Worm (Caenorhabditis elegans) whole organism, L3 larva: Measurements from ENCODE around the gene Y39B6A.9.

Experiments used
- R02D3.7 ChIP-seq: fragments of 150-350 bp; optimal IDR thresholded peaks from 2 replicates; lab custom pipeline; 2014; ENCODE audit warnings: missing biosample characterization, missing genetic modification characterization
- ama-1 ChIP-seq: fragments of 150-350 bp; optimal IDR thresholded peaks from 2 replicates; lab custom pipeline; 2018
- ceh-28 ChIP-seq: fragments of 150-350 bp; optimal IDR thresholded peaks from 2 replicates; lab custom pipeline; 2014; ENCODE audit warnings: missing biosample characterization, missing genetic modification reagents, missing genetic modification characterization
- ceh-9 ChIP-seq: sonication (generic microtip); optimal IDR thresholded peaks from 2 replicates; lab custom pipeline; 2018; ENCODE audit warnings: missing biosample characterization, missing genetic modification characterization
- daf-12 ChIP-seq: fragments of 150-350 bp; optimal IDR thresholded peaks from 2 replicates; lab custom pipeline; 2014; ENCODE audit warnings: missing biosample characterization, missing genetic modification reagents, missing genetic modification characterization
- egl-27 ChIP-seq: sonication (generic microtip); optimal IDR thresholded peaks from 4 replicates; lab custom pipeline; 2017; ENCODE audit warnings: missing biosample characterization, missing genetic modification reagents, missing genetic modification characterization
- egl-5 ChIP-seq: fragments of 150-350 bp; optimal IDR thresholded peaks from 2 replicates; lab custom pipeline; 2017; ENCODE audit warnings: missing biosample characterization, missing genetic modification reagents, missing genetic modification characterization, inconsistent platforms
- elt-1 ChIP-seq: fragments of 150-350 bp; optimal IDR thresholded peaks from 2 replicates; lab custom pipeline; 2014; ENCODE audit warnings: missing biosample characterization, missing genetic modification characterization
- elt-2 ChIP-seq: sonication (generic microtip); optimal IDR thresholded peaks from 2 replicates; lab custom pipeline; 2016; ENCODE audit warnings: missing genetic modification reagents, mild to moderate bottlenecking, missing genetic modification characterization, missing compliant biosample characterization
- eor-1 ChIP-seq, 2 experiments: fragments of 150-350 bp; optimal IDR thresholded peaks; 2 replicates each; lab custom pipeline; 2014 to 2018; ENCODE audit warnings: missing biosample characterization in 2 of 2, missing genetic modification characterization in 2 of 2
- fkh-10 ChIP-seq: sonication (generic microtip); optimal IDR thresholded peaks from 2 replicates; lab custom pipeline; 2017; ENCODE audit warnings: missing biosample characterization, missing genetic modification reagents, missing genetic modification characterization
- fkh-2 ChIP-seq: fragments of 150-350 bp; optimal IDR thresholded peaks from 2 replicates; lab custom pipeline; 2014; ENCODE audit warnings: missing biosample characterization, missing genetic modification reagents, missing genetic modification characterization
- hmg-11 ChIP-seq: sonication (generic microtip); optimal IDR thresholded peaks from 2 replicates; lab custom pipeline; 2016; ENCODE audit warnings: missing genetic modification characterization, missing compliant biosample characterization
- lin-15B ChIP-seq: fragments of 150-350 bp; optimal IDR thresholded peaks from 2 replicates; lab custom pipeline; 2014; ENCODE audit warnings: missing biosample characterization, missing genetic modification characterization
- lin-39 ChIP-seq: fragments of 150-350 bp; optimal IDR thresholded peaks from 2 replicates; lab custom pipeline; 2018; ENCODE audit warnings: missing biosample characterization, missing genetic modification reagents, missing genetic modification characterization
- mdl-1 ChIP-seq: fragments of 150-350 bp; optimal IDR thresholded peaks from 2 replicates; lab custom pipeline; 2014; ENCODE audit warnings: missing biosample characterization, missing genetic modification characterization
- nfya-1 ChIP-seq: sonication (generic microtip); optimal IDR thresholded peaks from 2 replicates; lab custom pipeline; 2017; ENCODE audit warnings: missing genetic modification characterization, mild to moderate bottlenecking, missing compliant biosample characterization, antibody characterized with exemption, moderate library complexity; ENCODE audit not compliant: insufficient read depth
- nhr-12 ChIP-seq: fragments of 150-350 bp; optimal IDR thresholded peaks from 2 replicates; lab custom pipeline; 2014; ENCODE audit warnings: missing biosample characterization, missing genetic modification characterization
- nhr-23 ChIP-seq: fragments of 150-350 bp; optimal IDR thresholded peaks from 2 replicates; lab custom pipeline; 2014; ENCODE audit warnings: missing biosample characterization, missing genetic modification reagents, missing genetic modification characterization
- nhr-237 ChIP-seq: fragments of 150-350 bp; optimal IDR thresholded peaks from 2 replicates; lab custom pipeline; 2014; ENCODE audit warnings: missing biosample characterization, missing genetic modification characterization
- nhr-67 ChIP-seq: fragments of 150-350 bp; optimal IDR thresholded peaks from 2 replicates; lab custom pipeline; 2014; ENCODE audit warnings: missing biosample characterization, missing genetic modification characterization
- pha-4 ChIP-seq: fragments of 150-350 bp; optimal IDR thresholded peaks from 2 replicates; lab custom pipeline; 2014; ENCODE audit warnings: missing biosample characterization, missing genetic modification reagents, missing genetic modification characterization
- sea-2 ChIP-seq: fragments of 150-350 bp; sonication (generic microtip); optimal IDR thresholded peaks from 4 replicates; lab custom pipeline; 2014; ENCODE audit warnings: missing biosample characterization, missing genetic modification reagents, missing genetic modification characterization
- skn-1 ChIP-seq: fragments of 150-350 bp; optimal IDR thresholded peaks from 2 replicates; lab custom pipeline; 2014; ENCODE audit warnings: missing biosample characterization, missing genetic modification characterization
- snpc-4 ChIP-seq: fragments of 150-350 bp; optimal IDR thresholded peaks from 2 replicates; lab custom pipeline; 2014; ENCODE audit warnings: missing biosample characterization, missing genetic modification characterization
- unc-39 ChIP-seq: sonication (generic microtip); optimal IDR thresholded peaks from 4 replicates; lab custom pipeline; 2017; ENCODE audit warnings: missing biosample characterization, missing genetic modification characterization
- unc-62 ChIP-seq: fragments of 150-350 bp; sonication (generic microtip); optimal IDR thresholded peaks from 4 replicates; lab custom pipeline; 2014; ENCODE audit warnings: missing biosample characterization, missing genetic modification reagents, missing genetic modification characterization

The Y39B6A.9 gene

ce11 chrV:19107065-19107464 lies 29.2 kb upstream of the Y39B6A.9 start:
- TF ChIP-seq fkh-2 (tag; lab: Kevin White, UChicago): no peak
- TF ChIP-seq sea-2: no peak
- TF ChIP-seq nhr-67 (tag; lab: Kevin White, UChicago): no peak
- no peak for TF ChIP-seq R02D3.7
- no peak for TF ChIP-seq nhr-23 (tag; lab: Kevin White, UChicago)
- peak; percentile 86 for TF ChIP-seq ceh-28 (tag; lab: Kevin White, UChicago)
- no peak for TF ChIP-seq fkh-10 (GFP tag; lab: Kevin White, UChicago)

DNA sequence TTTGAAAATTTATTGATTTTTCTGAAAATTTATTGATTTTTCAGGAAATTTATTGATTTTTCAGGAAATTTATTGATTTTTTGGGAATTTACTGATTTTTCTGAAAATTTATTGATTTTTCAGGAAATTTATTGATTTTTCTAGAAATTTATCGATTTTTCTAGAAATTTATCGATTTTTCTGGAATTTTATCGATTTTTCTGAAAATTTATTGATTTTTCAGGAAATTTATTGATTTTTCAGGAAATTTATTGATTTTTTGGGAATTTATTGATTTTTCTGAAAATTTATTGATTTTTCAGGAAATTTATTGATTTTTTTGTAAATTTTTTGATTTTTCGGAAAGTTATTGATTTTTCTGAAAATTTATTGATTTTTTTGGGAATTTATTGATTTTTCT lies 23.7 kb upstream of the Y39B6A.9 start:
- peak; percentile 90 for TF ChIP-seq ceh-28 (tag; lab: Kevin White, UChicago)
- TF ChIP-seq, all 47 proteins: peak for 1; not testable (repeated sequence) for 46

DNA sequence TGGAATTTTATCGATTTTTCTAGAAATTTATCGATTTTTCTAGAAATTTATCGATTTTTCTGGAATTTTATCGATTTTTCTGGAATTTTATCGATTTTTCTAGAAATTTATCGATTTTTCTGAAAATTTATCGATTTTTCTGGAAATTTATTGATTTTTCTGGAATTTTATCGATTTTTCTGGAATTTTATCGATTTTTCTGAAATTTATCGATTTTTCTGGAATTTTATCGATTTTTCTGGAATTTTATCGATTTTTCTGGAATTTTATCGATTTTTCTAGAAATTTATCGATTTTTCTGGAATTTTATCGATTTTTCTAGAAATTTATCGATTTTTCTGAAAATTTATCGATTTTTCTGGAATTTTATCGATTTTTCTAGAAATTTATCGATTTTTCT lies 22.7 kb upstream of the Y39B6A.9 start:
- peak; percentile 53 for TF ChIP-seq ceh-28 (tag; lab: Kevin White, UChicago)

DNA sequence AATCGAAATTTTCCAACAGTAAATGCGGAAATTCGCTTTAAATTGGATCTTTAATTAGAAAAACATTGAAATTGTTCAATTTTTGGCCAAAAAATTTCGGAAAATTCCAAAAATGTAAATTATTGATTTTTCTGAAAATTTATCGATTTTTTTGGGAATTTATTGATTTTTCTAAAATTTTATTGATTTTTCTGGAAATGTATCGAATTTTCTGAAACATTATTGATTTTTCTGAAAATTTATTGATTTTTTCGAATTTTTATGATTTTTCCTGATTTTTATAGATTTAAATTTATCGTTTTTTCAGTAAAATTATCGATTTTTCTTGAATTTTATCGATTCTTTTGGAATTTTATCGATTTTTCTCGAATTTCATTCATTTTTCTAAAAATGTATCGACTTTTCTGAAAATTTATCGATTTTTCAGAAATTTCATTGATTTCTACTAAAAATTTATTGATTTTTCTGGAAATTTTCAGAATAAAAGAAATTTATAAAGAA lies 19.4 kb upstream of the Y39B6A.9 start:
- TF ChIP-seq lin-39 (tag; lab: Kevin White, UChicago) (no peak), lin-15B (tag; lab: Kevin White, UChicago) (no peak), ceh-28 (tag; lab: Kevin White, UChicago) (peak; percentile 92)

- TF ChIP-seq nhr-12 (tag; lab: Kevin White, UChicago) (no peak), skn-1 (tag; lab: Kevin White, UChicago) (no peak), ceh-28 (tag; lab: Kevin White, UChicago) (no peak), hmg-11 (tag; lab: Kevin White, UChicago) (no peak), elt-1 (tag; lab: Kevin White, UChicago) (no peak), unc-62 (GFP tag; lab: Kevin White, UChicago) (no peak), daf-12 (tag; lab: Kevin White, UChicago) (no peak), fkh-10 (GFP tag; lab: Kevin White, UChicago) (no peak), ceh-9 (tag; lab: Kevin White, UChicago) (no peak), nhr-67 (tag; lab: Kevin White, UChicago) (no peak)
- TF ChIP-seq, all 47 proteins: peak for 0
These were observed 18.0 kb upstream of the Y39B6A.9 start, which contains the start of gene pro-3 for ce11 chrV:19118312-19118711. TSS of gene pro-3 (minus strand) at chrV:19118412.

- peak; percentile 23 for TF ChIP-seq nfya-1 (tag; lab: Kevin White, UChicago)
- no peak for TF ChIP-seq egl-27 (tag; lab: Kevin White, UChicago)
- peak; percentile 28 for TF ChIP-seq egl-5 (tag; lab: Kevin White, UChicago)
- TF ChIP-seq ceh-28 (tag; lab: Kevin White, UChicago): peak; percentile 74
- peak; percentile 57 for TF ChIP-seq hmg-11 (tag; lab: Kevin White, UChicago)
- peak; percentile 42 for TF ChIP-seq pha-4
- peak; percentile 29 for TF ChIP-seq lin-15B (tag; lab: Kevin White, UChicago)
- peak; percentile 95 for TF ChIP-seq R02D3.7
- no peak for TF ChIP-seq mdl-1 (tag; lab: Kevin White, UChicago)
- TF ChIP-seq, all 47 proteins: peak for 7
These were observed 17.0 kb upstream of the Y39B6A.9 start, which contains the start of gene Y39B6A.13 for ce11 chrV:19119260-19119659. TSS of gene Y39B6A.13 (minus strand) at chrV:19119425.

ce11 chrV:19120743-19121642 lies 15.3 kb upstream of the Y39B6A.9 start:
- TF ChIP-seq ceh-28 (tag; lab: Kevin White, UChicago) (peak; percentile 83), R02D3.7 (no peak), ceh-9 (tag; lab: Kevin White, UChicago) (no peak), nhr-23 (tag; lab: Kevin White, UChicago) (no peak)

- no peak for TF ChIP-seq sea-2
- TF ChIP-seq egl-5 (tag; lab: Kevin White, UChicago): no peak
- no peak for TF ChIP-seq lin-39 (tag; lab: Kevin White, UChicago)
- no peak for TF ChIP-seq elt-2 (tag; lab: Kevin White, UChicago)
- TF ChIP-seq unc-39: no peak
- no peak for TF ChIP-seq nhr-12 (tag; lab: Kevin White, UChicago)
- no peak for TF ChIP-seq snpc-4 (tag; lab: Kevin White, UChicago)
- no peak for TF ChIP-seq pha-4
- TF ChIP-seq ceh-9 (tag; lab: Kevin White, UChicago): no peak
- TF ChIP-seq ama-1 (lab: Kevin White, UChicago): no peak
- TF ChIP-seq R02D3.7: no peak
- no peak for TF ChIP-seq nhr-67 (tag; lab: Kevin White, UChicago)
- no peak for TF ChIP-seq nhr-23 (tag; lab: Kevin White, UChicago)
- no peak for TF ChIP-seq nhr-237 (tag; lab: Kevin White, UChicago)
- no peak for TF ChIP-seq fkh-2 (tag; lab: Kevin White, UChicago)
- no peak for TF ChIP-seq eor-1 (tag; optimal IDR thresholded peaks at IDR 0.05; lab: Kevin White, UChicago)
- TF ChIP-seq elt-1 (tag; lab: Kevin White, UChicago): no peak
These were observed 11.7 kb upstream of the Y39B6A.9 start, which contains the start of gene bed-1 for ce11 chrV:19124586-19124985. TSS of gene bed-1 (minus strand) at chrV:19124922.
